Fruit fly (Drosophila melanogaster) whole organism, pupa: ENCODE measurements around the gene CG33511.
A peak's percentile ranks its signal among the peaks of the same experiment; 100 is the strongest.

Source experiments
- CG10348 ChIP-seq: fragments of 200-800 bp; sonication (Bioruptor generic); IDR thresholded peaks from 2 replicates; pipeline ENCODE4 v1.3.6; 2022; ENCODE audit warnings: missing biosample characterization, missing genetic modification characterization
- CG12605 ChIP-seq: fragments of 200-800 bp; sonication (Bioruptor generic); IDR thresholded peaks from 2 replicates; pipeline ENCODE4 v1.3.6; 2022; ENCODE audit warnings: missing biosample characterization, missing genetic modification characterization
- CG13204 ChIP-seq: fragments of 200-800 bp; sonication (Bioruptor generic); optimal IDR thresholded peaks from 2 replicates; lab custom pipeline; 2018; ENCODE audit warnings: missing biosample characterization, mild to moderate bottlenecking, missing genetic modification characterization, moderate library complexity
- CG14655 ChIP-seq: fragments of 200-800 bp; sonication (Bioruptor generic); optimal IDR thresholded peaks from 3 replicates; lab custom pipeline; 2017; ENCODE audit warnings: mild to moderate bottlenecking, missing biosample characterization, missing genetic modification reagents, missing genetic modification characterization
- CG15710 ChIP-seq: fragments of 200-800 bp; sonication (Bioruptor generic); optimal IDR thresholded peaks from 2 replicates; lab custom pipeline; 2018; ENCODE audit warnings: missing biosample characterization, mild to moderate bottlenecking, missing genetic modification characterization, moderate library complexity
- CG17806 ChIP-seq: fragments of 200-800 bp; sonication (Bioruptor generic); optimal IDR thresholded peaks from 2 replicates; lab custom pipeline; 2018; ENCODE audit warnings: missing biosample characterization, mild to moderate bottlenecking, missing genetic modification characterization, moderate library complexity
- CG32121 ChIP-seq: fragments of 200-800 bp; sonication (Bioruptor generic); IDR thresholded peaks from 2 replicates; pipeline ENCODE4 v1.3.6; 2022; ENCODE audit warnings: missing biosample characterization, missing genetic modification characterization
- CG34367 ChIP-seq: fragments of 200-800 bp; sonication (Bioruptor generic); optimal IDR thresholded peaks from 2 replicates; lab custom pipeline; 2018; ENCODE audit warnings: missing biosample characterization, mild to moderate bottlenecking, missing genetic modification characterization
- CG4496 ChIP-seq: fragments of 200-800 bp; sonication (Bioruptor generic); IDR thresholded peaks from 3 replicates; pipeline ENCODE4 v1.3.6; 2022; ENCODE audit warnings: missing biosample characterization, missing genetic modification characterization
- CG8159 ChIP-seq: fragments of 200-800 bp; sonication (Bioruptor generic); optimal IDR thresholded peaks from 3 replicates; lab custom pipeline; 2018; ENCODE audit warnings: missing biosample characterization, mild to moderate bottlenecking, missing genetic modification characterization, moderate library complexity
- CG8301 ChIP-seq: fragments of 200-800 bp; sonication (Bioruptor generic); optimal IDR thresholded peaks from 2 replicates; lab custom pipeline; 2018; ENCODE audit warnings: missing biosample characterization, mild to moderate bottlenecking, missing genetic modification characterization
- CG9948 ChIP-seq: fragments of 200-800 bp; sonication (Bioruptor generic); optimal IDR thresholded peaks from 2 replicates; lab custom pipeline; 2018; ENCODE audit warnings: missing biosample characterization, mild to moderate bottlenecking, missing genetic modification characterization, moderate library complexity
- D1 ChIP-seq: fragments of 200-800 bp; sonication (Bioruptor generic); optimal IDR thresholded peaks from 2 replicates; lab custom pipeline; 2018; ENCODE audit warnings: missing biosample characterization, mild to moderate bottlenecking, missing genetic modification characterization, moderate library complexity
- EcR ChIP-seq: fragments of 200-800 bp; sonication (Bioruptor generic); optimal IDR thresholded peaks from 3 replicates; lab custom pipeline; 2019; ENCODE audit warnings: missing biosample characterization, missing genetic modification characterization, mild to moderate bottlenecking, moderate library complexity, missing genetic modification reagents
- Ets98B ChIP-seq: fragments of 200-800 bp; sonication (Bioruptor generic); IDR thresholded peaks from 2 replicates; pipeline ENCODE4 v1.3.6; 2022; ENCODE audit warnings: missing biosample characterization, missing genetic modification characterization
- Pif1A ChIP-seq: fragments of 200-800 bp; sonication (Bioruptor generic); optimal IDR thresholded peaks from 3 replicates; lab custom pipeline; 2016; ENCODE audit warnings: missing biosample characterization, missing genetic modification characterization
- Pif1B ChIP-seq: fragments of 200-800 bp; sonication (Bioruptor generic); optimal IDR thresholded peaks from 3 replicates; lab custom pipeline; 2016; ENCODE audit warnings: missing biosample characterization, missing genetic modification characterization
- Snoo ChIP-seq: fragments of 200-800 bp; sonication (Bioruptor generic); optimal IDR thresholded peaks from 3 replicates; lab custom pipeline; 2017; ENCODE audit warnings: missing biosample characterization, mild to moderate bottlenecking, missing genetic modification characterization, inconsistent platforms
- fd96Ca ChIP-seq: fragments of 200-800 bp; sonication (Bioruptor generic); IDR thresholded peaks from 3 replicates; pipeline ENCODE4 v1.3.6; 2022; ENCODE audit warnings: missing biosample characterization, missing genetic modification characterization
- gl ChIP-seq: fragments of 200-800 bp; sonication (Bioruptor generic); optimal IDR thresholded peaks from 2 replicates; lab custom pipeline; 2018; ENCODE audit warnings: missing biosample characterization, mild to moderate bottlenecking, missing genetic modification characterization
- rn ChIP-seq: fragments of 200-800 bp; sonication (Bioruptor generic); IDR thresholded peaks from 2 replicates; pipeline ENCODE4 v1.3.6; 2022; ENCODE audit warnings: missing biosample characterization, missing genetic modification characterization

Gene CG33511

DNA sequence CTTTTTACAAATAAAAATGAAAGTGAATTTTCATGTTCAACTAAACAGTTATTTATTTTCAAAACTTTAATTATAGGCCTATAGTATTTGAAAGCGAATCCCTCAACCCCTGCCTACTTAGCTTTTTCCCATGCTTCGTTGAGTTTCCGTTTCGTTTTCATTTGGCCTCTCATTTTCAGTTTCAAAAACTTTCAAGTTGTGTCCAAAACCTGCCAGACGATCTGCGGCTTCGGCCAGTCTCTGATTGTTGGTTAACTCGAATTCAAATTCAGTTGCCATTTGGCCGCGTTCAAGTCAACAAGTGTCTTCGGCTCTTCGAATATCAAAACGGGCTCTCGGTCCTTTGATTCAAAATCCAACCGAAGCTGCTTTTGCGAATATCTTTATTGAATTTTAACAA is 8.7 kb upstream of the CG33511 start, which contains the start of gene CG14397:
Gene CG14397 (plus strand): TSS at position 270 of the 400 bp plus-strand sequence.
- TF ChIP-seq gl (tag; lab: Kevin White, UChicago), result no peak
- no peak for TF ChIP-seq CG8159 (tag; lab: Kevin White, UChicago)

DNA sequence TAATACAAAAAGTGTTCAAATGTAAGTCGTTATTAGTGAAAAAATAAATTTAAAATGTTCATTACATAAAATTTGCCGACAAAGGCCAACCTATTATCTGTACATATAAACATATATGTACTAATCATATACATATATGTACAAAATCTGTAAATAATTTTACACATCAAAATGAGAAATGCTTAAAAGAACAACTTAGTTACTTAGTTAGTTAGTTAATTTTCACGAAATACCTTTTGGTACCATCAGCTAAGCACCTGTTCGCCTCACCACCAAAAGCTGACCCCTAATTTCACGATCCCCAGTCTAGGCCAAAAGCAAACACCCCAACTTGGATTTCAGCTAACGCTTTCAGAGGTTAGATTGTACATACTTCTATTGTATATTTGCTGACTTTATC is 6.8 kb upstream of the CG33511 start, which contains the start of gene CG9259:
Gene CG9259 (plus strand): TSS at position 301 of the 400 bp plus-strand sequence.
- TF ChIP-seq CG17806 (tag; lab: Kevin White, UChicago) (no peak), CG8159 (tag; lab: Kevin White, UChicago) (no peak), CG9948 (tag; lab: Kevin White, UChicago) (no peak), gl (tag; lab: Kevin White, UChicago) (no peak), CG10348 (GFP tag; lab: Robert Waterston, UW) (no peak), EcR (no peak), CG34367 (no peak), CG13204 (GFP tag; lab: Kevin White, UChicago) (no peak)

DNA sequence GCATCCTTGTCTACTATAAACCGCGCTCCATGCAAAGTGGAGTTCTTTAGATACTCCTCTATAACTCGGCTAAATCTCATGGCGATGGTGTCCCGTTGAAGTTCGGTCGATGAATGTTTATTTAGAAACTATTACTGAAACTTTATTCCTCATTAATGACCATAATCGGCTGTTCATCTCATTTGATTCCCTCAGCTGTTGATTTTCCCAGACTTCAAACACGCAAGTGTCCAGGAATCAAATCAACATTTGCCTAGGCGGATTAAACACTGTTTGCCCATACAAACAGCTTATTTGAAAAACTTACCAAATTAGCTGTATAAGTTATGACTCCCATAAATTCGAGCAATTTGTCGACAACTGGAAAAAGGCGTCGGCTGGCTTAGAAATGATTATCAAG is 6.4 kb upstream of the CG33511 start, which contains the start of gene ppk13:
Gene ppk13 (minus strand): TSS at position 101 of the 400 bp plus-strand sequence.
- TF ChIP-seq rn (GFP tag; lab: Robert Waterston, UW) (no peak), CG12605 (no peak), CG10348 (GFP tag; lab: Robert Waterston, UW) (no peak), CG8159 (tag; lab: Kevin White, UChicago) (no peak)

DNA sequence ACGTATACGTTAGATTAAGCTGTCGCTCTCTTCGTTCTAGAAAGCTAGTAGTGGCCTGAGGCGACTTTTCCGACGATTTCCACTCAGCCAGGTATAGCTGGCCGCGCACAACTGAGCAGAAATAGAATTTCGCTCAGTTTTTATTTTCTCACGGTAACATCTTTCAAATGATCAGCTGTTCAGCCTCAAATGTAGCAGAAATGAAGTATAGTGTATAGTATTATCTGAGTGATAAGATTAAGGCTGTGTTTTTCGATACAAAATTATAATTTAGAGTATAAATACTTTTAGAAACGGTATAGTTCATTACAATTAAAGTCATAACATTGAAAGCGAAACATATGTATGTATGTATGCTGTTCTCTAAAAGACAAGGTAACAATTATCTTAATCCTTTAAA is 4.1 kb upstream of the CG33511 start, which contains the start of gene CG33509:
Gene CG33509 (minus strand): TSS at position 101 of the 400 bp plus-strand sequence.
- TF ChIP-seq CG8159 (tag; lab: Kevin White, UChicago) (no peak), Snoo (tag; lab: Kevin White, UChicago) (no peak), CG34367 (no peak), fd96Ca (GFP tag; lab: Robert Waterston, UW) (no peak), gl (tag; lab: Kevin White, UChicago) (no peak), CG15710 (tag; lab: Kevin White, UChicago) (no peak), CG4496 (GFP tag; lab: Robert Waterston, UW) (no peak), CG12605 (no peak), CG17806 (tag; lab: Kevin White, UChicago) (no peak), CG9948 (tag; lab: Kevin White, UChicago) (no peak), CG13204 (GFP tag; lab: Kevin White, UChicago) (no peak)

DNA sequence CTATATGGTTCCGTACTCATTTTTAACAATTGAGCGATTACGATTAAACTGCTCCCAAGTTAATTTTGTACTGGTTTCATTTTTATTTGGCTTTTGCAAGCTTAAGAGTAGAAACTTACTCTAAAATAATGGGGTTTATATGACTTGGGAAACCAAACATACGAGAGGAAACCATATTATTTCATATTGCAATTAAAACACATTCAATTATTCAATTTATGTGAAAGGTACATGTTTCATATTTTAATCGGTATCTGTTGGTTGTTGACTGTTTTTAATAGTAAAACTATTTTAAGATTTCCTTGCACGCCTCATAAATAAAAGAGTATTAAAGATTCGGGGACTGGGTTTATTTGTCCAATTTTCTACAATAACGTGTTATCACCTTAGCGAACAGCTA is 2.0 kb upstream of the CG33511 start, which contains the start of gene CG33510:
Gene CG33510 (minus strand): TSS at position 59 of the 400 bp plus-strand sequence.
- TF ChIP-seq EcR (peak; percentile 24), D1 (tag; lab: Kevin White, UChicago) (no peak)

DNA sequence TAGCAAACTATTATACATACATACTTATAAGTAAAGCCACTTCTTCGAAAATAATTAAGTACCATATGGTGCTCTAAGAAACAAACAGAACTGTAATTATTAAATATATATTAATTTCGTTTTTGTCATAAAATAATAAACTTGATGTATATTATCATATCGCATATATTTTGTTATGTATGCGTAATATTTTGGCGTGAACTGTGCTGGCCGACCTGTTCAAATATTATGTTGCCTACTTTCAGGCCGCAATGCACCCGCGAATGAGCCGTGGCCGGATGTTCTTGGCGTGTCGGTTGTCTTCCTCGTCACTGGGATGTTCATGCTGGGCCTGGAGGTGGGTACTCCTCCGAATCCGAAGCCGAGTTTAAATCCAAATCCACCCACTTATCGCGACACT is 4.4 kb downstream of the CG33511 start:
- no peak for TF ChIP-seq Ets98B (GFP tag; lab: Robert Waterston, UW)
- 0 out of 3 replicates have a peak, but pooled peaks have one; percentile 43 for TF ChIP-seq CG4496 (GFP tag; lab: Robert Waterston, UW)

- TF ChIP-seq CG4496 (GFP tag; lab: Robert Waterston, UW) (no peak), CG14655 (GFP tag; lab: Kevin White, UChicago) (peak; percentile 7), Ets98B (GFP tag; lab: Robert Waterston, UW) (no peak), rn (GFP tag; lab: Robert Waterston, UW) (no peak), CG34367 (no peak), CG9948 (tag; lab: Kevin White, UChicago) (no peak), Snoo (tag; lab: Kevin White, UChicago) (no peak)
Measured at dm6 chr2L:21075105-21075504, 7.2 kb downstream of the CG33511 start, which contains the start of gene tadr. Gene tadr (plus strand): TSS chr2L:21075405.

dm6 chr2L:21073818-21074217 is 8.5 kb downstream of the CG33511 start:
- TF ChIP-seq CG32121, result no peak
- no peak for TF ChIP-seq CG34367
- no peak for TF ChIP-seq CG9948 (tag; lab: Kevin White, UChicago)
- no peak for TF ChIP-seq Pif1A (GFP tag; lab: Kevin White, UChicago)
- no peak for TF ChIP-seq CG15710 (tag; lab: Kevin White, UChicago)
- TF ChIP-seq CG14655 (GFP tag; lab: Kevin White, UChicago), result no peak
- no peak for TF ChIP-seq CG8301
- no peak for TF ChIP-seq Pif1B
- TF ChIP-seq CG8159 (tag; lab: Kevin White, UChicago), result no peak
- no peak for TF ChIP-seq gl (tag; lab: Kevin White, UChicago)
- no peak for TF ChIP-seq Snoo (tag; lab: Kevin White, UChicago)
- no peak for TF ChIP-seq CG4496 (GFP tag; lab: Robert Waterston, UW)
- TF ChIP-seq CG17806 (tag; lab: Kevin White, UChicago), result no peak
